Worm (Caenorhabditis elegans) whole organism, L4 larva: ENCODE measurements around the gene inx-2.

Source experiments
- D1046.2 ChIP-seq: fragments of 200-800 bp; sonication (Bioruptor generic); IDR thresholded peaks from 2 replicates; pipeline ENCODE4 v1.3.6; 2022; ENCODE audit warnings: missing genetic modification characterization, missing compliant biosample characterization
- F37D6.2 ChIP-seq: sonication (generic microtip); optimal IDR thresholded peaks from 2 replicates; lab custom pipeline; 2016; ENCODE audit warnings: mild to moderate bottlenecking, missing genetic modification characterization, missing compliant biosample characterization
- Y75B8A.6 ChIP-seq: fragments of 200-800 bp; sonication (Bioruptor generic); IDR thresholded peaks from 2 replicates; pipeline ENCODE4 v1.3.6; 2022; ENCODE audit warnings: missing genetic modification reagents, missing genetic modification characterization, missing compliant biosample characterization
- aha-1 ChIP-seq: fragments of 150-350 bp; peaks from one replicate; lab custom pipeline; 2014; ENCODE audit warnings: missing biosample characterization, missing genetic modification characterization
- ctbp-1 ChIP-seq: fragments of 200-800 bp; sonication (Bioruptor generic); IDR thresholded peaks from 2 replicates; pipeline ENCODE4 v1.3.6; 2022; ENCODE audit warnings: missing genetic modification reagents, missing genetic modification characterization, missing compliant biosample characterization
- daf-16 ChIP-seq, 3 experiments: sonication (generic microtip); optimal IDR thresholded peaks; 2 replicates each; lab custom pipeline; 2016 to 2017; ENCODE audit warnings: missing genetic modification characterization in 3 of 3, missing genetic modification reagents in 3 of 3, mild to moderate bottlenecking in 2 of 3, missing compliant biosample characterization in 2 of 3, missing biosample characterization in 1 of 3, moderate library complexity in 1 of 3
- dpl-1 ChIP-seq: fragments of 150-350 bp; optimal IDR thresholded peaks from 2 replicates; lab custom pipeline; 2014; ENCODE audit warnings: missing biosample characterization, missing genetic modification reagents, missing genetic modification characterization
- egl-27 ChIP-seq: sonication (generic microtip); optimal IDR thresholded peaks from 3 replicates; lab custom pipeline; 2017; ENCODE audit warnings: missing biosample characterization, missing genetic modification reagents, missing genetic modification characterization
- fkh-10 ChIP-seq: fragments of 150-350 bp; optimal IDR thresholded peaks from 2 replicates; lab custom pipeline; 2014; ENCODE audit warnings: missing biosample characterization, missing genetic modification reagents, missing genetic modification characterization
- gei-8 ChIP-seq: fragments of 200-800 bp; sonication (Bioruptor generic); optimal IDR thresholded peaks from 2 replicates; lab custom pipeline; 2018; ENCODE audit warnings: mild to moderate bottlenecking, missing genetic modification characterization, missing compliant biosample characterization
- hif-1 ChIP-seq, 2 experiments: sonication (generic microtip); optimal IDR thresholded peaks; 2 replicates each; lab custom pipeline; 2016 to 2017; ENCODE audit warnings: missing compliant biosample characterization in 2 of 2, missing genetic modification characterization in 2 of 2, missing genetic modification reagents in 2 of 2, missing genotype in 2 of 2, mild to moderate bottlenecking in 1 of 2
- hlh-11 ChIP-seq: fragments of 200-800 bp; sonication (Bioruptor generic); optimal IDR thresholded peaks from 2 replicates; lab custom pipeline; 2018; ENCODE audit warnings: mild to moderate bottlenecking, missing genetic modification characterization, missing compliant biosample characterization
- hlh-30 ChIP-seq: sonication (generic microtip); optimal IDR thresholded peaks from 2 replicates; lab custom pipeline; 2017; ENCODE audit warnings: antibody characterized with exemption, mild to moderate bottlenecking, missing genetic modification characterization, missing compliant biosample characterization; ENCODE audit not compliant: insufficient read depth
- hmg-1.1 ChIP-seq: fragments of 200-800 bp; sonication (Bioruptor generic); IDR thresholded peaks from 2 replicates; pipeline ENCODE4 v1.3.6; 2022; ENCODE audit warnings: missing genetic modification reagents, missing genetic modification characterization, missing compliant biosample characterization
- lim-7 ChIP-seq: fragments of 200-800 bp; sonication (Bioruptor generic); IDR thresholded peaks from 2 replicates; pipeline ENCODE4 v1.3.6; 2022; ENCODE audit warnings: missing genetic modification characterization, missing compliant biosample characterization
- lin-13 ChIP-seq: fragments of 150-350 bp; optimal IDR thresholded peaks from 2 replicates; lab custom pipeline; 2014; ENCODE audit warnings: missing biosample characterization, missing genetic modification reagents, missing genetic modification characterization
- lin-38 ChIP-seq: fragments of 200-800 bp; sonication (Bioruptor generic); IDR thresholded peaks from 2 replicates; pipeline ENCODE4 v1.3.6; 2022; ENCODE audit warnings: missing genetic modification reagents, missing genetic modification characterization, missing compliant biosample characterization
- lsy-2 ChIP-seq, 2 experiments: fragments of 150-350 bp in 1 of 2; sonication (generic microtip) in 1 of 2; optimal IDR thresholded peaks; 2 replicates each; lab custom pipeline; 2014 to 2017; ENCODE audit warnings: missing biosample characterization in 2 of 2, missing genetic modification characterization in 2 of 2
- madf-9 ChIP-seq: fragments of 200-800 bp; sonication (Bioruptor generic); conservative IDR thresholded peaks from 2 replicates; pipeline ENCODE4 v1.3.6; 2022; ENCODE audit warnings: missing genetic modification reagents, missing genetic modification characterization, missing compliant biosample characterization
- mdl-1 ChIP-seq, 2 experiments: fragments of 150-350 bp in 1 of 2; sonication (generic microtip) in 1 of 2; optimal IDR thresholded peaks; 2 replicates each; lab custom pipeline; 2014 to 2017; ENCODE audit warnings: missing biosample characterization in 2 of 2, missing genetic modification characterization in 2 of 2
- mep-1 ChIP-seq: fragments of 150-350 bp; sonication (generic microtip); optimal IDR thresholded peaks from 3 replicates; lab custom pipeline; 2014; ENCODE audit warnings: missing biosample characterization, missing genetic modification characterization
- mes-2 ChIP-seq: sonication (generic microtip); optimal IDR thresholded peaks from 2 replicates; lab custom pipeline; 2016; ENCODE audit warnings: missing genotype, mild to moderate bottlenecking, missing genetic modification characterization, missing compliant biosample characterization; ENCODE audit not compliant: poor library complexity, severe bottlenecking
- mxl-3 ChIP-seq: fragments of 200-800 bp; sonication (Bioruptor generic); optimal IDR thresholded peaks from 2 replicates; lab custom pipeline; 2018; ENCODE audit warnings: mild to moderate bottlenecking, missing genetic modification characterization, missing compliant biosample characterization
- nhr-11 ChIP-seq: fragments of 150-350 bp; optimal IDR thresholded peaks from 2 replicates; lab custom pipeline; 2014; ENCODE audit warnings: missing biosample characterization, missing genetic modification characterization
- nhr-111 ChIP-seq: fragments of 200-800 bp; sonication (Bioruptor generic); optimal IDR thresholded peaks from 2 replicates; lab custom pipeline; 2018; ENCODE audit warnings: mild to moderate bottlenecking, missing genetic modification characterization, missing compliant biosample characterization
- nhr-25 ChIP-seq: sonication (generic microtip); optimal IDR thresholded peaks from 2 replicates; lab custom pipeline; 2017; ENCODE audit warnings: missing genetic modification characterization, mild to moderate bottlenecking, missing compliant biosample characterization, antibody characterized with exemption, moderate library complexity, borderline replicate concordance; ENCODE audit not compliant: insufficient read depth
- nhr-28 ChIP-seq: fragments of 150-350 bp; optimal IDR thresholded peaks from 2 replicates; lab custom pipeline; 2014; ENCODE audit warnings: missing biosample characterization, missing genetic modification characterization
- nhr-6 ChIP-seq: fragments of 150-350 bp; optimal IDR thresholded peaks from 2 replicates; lab custom pipeline; 2014; ENCODE audit warnings: missing biosample characterization, missing genetic modification characterization
- nhr-77 ChIP-seq: fragments of 150-350 bp; optimal IDR thresholded peaks from 2 replicates; lab custom pipeline; 2014; ENCODE audit warnings: missing biosample characterization, missing genetic modification characterization
- pqm-1 ChIP-seq: sonication (generic microtip); optimal IDR thresholded peaks from 2 replicates; lab custom pipeline; 2017; ENCODE audit warnings: missing biosample characterization, missing genetic modification characterization
- rbr-2 ChIP-seq: sonication (generic microtip); optimal IDR thresholded peaks from 2 replicates; lab custom pipeline; 2016; ENCODE audit warnings: missing genotype, missing genetic modification characterization, missing compliant biosample characterization
- saeg-2 ChIP-seq: fragments of 200-800 bp; sonication (Bioruptor generic); IDR thresholded peaks from 2 replicates; pipeline ENCODE4 v1.3.6; 2022; ENCODE audit warnings: missing genetic modification reagents, missing genetic modification characterization, missing compliant biosample characterization
- sdz-12 ChIP-seq: fragments of 200-800 bp; sonication (Bioruptor generic); optimal IDR thresholded peaks from 2 replicates; lab custom pipeline; 2018; ENCODE audit warnings: mild to moderate bottlenecking, missing genetic modification characterization, missing compliant biosample characterization
- set-16 ChIP-seq: fragments of 200-800 bp; sonication (Bioruptor generic); IDR thresholded peaks from 2 replicates; pipeline ENCODE4 v1.3.6; 2022; ENCODE audit warnings: missing genetic modification reagents, missing genetic modification characterization, missing compliant biosample characterization
- spr-1 ChIP-seq: sonication (generic microtip); optimal IDR thresholded peaks from 2 replicates; lab custom pipeline; 2016; ENCODE audit warnings: mild to moderate bottlenecking, missing genetic modification characterization, missing compliant biosample characterization
- tag-97 ChIP-seq: fragments of 200-800 bp; sonication (Bioruptor generic); IDR thresholded peaks from 2 replicates; pipeline ENCODE4 v1.3.6; 2022; ENCODE audit warnings: missing genetic modification characterization, missing compliant biosample characterization
- vab-7 ChIP-seq: fragments of 200-800 bp; sonication (Bioruptor generic); IDR thresholded peaks from 2 replicates; pipeline ENCODE4 v1.3.6; 2022; ENCODE audit warnings: missing genetic modification reagents, missing genetic modification characterization, missing compliant biosample characterization
- zfp-3 ChIP-seq: fragments of 200-800 bp; sonication (Bioruptor generic); conservative IDR thresholded peaks from 2 replicates; pipeline ENCODE4 v1.3.6; 2022; ENCODE audit warnings: missing genetic modification reagents, missing genetic modification characterization, missing compliant biosample characterization
- zip-2 ChIP-seq: fragments of 150-350 bp; optimal IDR thresholded peaks from 2 replicates; lab custom pipeline; 2014; ENCODE audit warnings: missing biosample characterization, missing genetic modification characterization

Gene inx-2

ce11 chrX:11262319-11263074, 34.0 kb downstream of the inx-2 start, which contains the start of gene C03A3.2:
TSS of gene C03A3.2 (plus strand) at chrX:11262848.
- TF ChIP-seq nhr-111 = no peak
- no peak for TF ChIP-seq sdz-12
- TF ChIP-seq zip-2 = no peak
- TF ChIP-seq pqm-1 (tag; lab: Kevin White, UChicago) = peak; percentile 72
- peak in 1 of 2 experiments; percentile 82 for TF ChIP-seq mdl-1 (tag; optimal IDR thresholded peaks at IDR 0.05; lab: Kevin White, UChicago)
- TF ChIP-seq nhr-6 = peak; percentile 64
- TF ChIP-seq lin-38 (GFP tag; lab: Robert Waterston, UW) = peak; percentile 87
- no peak for TF ChIP-seq gei-8 (GFP tag; lab: Kevin White, UChicago)
- TF ChIP-seq tag-97 = no peak
- peak; percentile 89 for TF ChIP-seq hlh-11 (tag; lab: Kevin White, UChicago)
- TF ChIP-seq mes-2 (tag; lab: Kevin White, UChicago) = peak; percentile 66
- no peak for TF ChIP-seq zfp-3 (GFP tag; lab: Robert Waterston, UW)
- TF ChIP-seq spr-1 = peak; percentile 29
- TF ChIP-seq lsy-2 (tag; optimal IDR thresholded peaks at IDR 0.05; lab: Kevin White, UChicago) = peak; percentile 38 to 75
- 0 out of 2 replicates have a peak, but pooled peaks have one; percentile 26 for TF ChIP-seq vab-7 (GFP tag; lab: Robert Waterston, UW)
- peak; percentile 83 for TF ChIP-seq rbr-2
- no peak for TF ChIP-seq ctbp-1 (GFP tag; lab: Robert Waterston, UW)
- TF ChIP-seq F37D6.2 (tag; lab: Kevin White, UChicago) = peak; percentile 20
- TF ChIP-seq fkh-10 (GFP tag; lab: Kevin White, UChicago) = peak; percentile 70
- TF ChIP-seq lim-7 = no peak
- TF ChIP-seq daf-16 (GFP tag; optimal IDR thresholded peaks at IDR 0.05; lab: Kevin White, UChicago) = peak in 1 of 2 experiments; percentile 62
- TF ChIP-seq daf-16 (tag; optimal IDR thresholded peaks at IDR 0.05; lab: Kevin White, UChicago) = peak; percentile 44
- TF ChIP-seq nhr-28 (tag; lab: Kevin White, UChicago) = peak; percentile 21
- peak; percentile 58 for TF ChIP-seq hlh-30 (tag; lab: Kevin White, UChicago)
- peak; percentile 70 for TF ChIP-seq dpl-1 (GFP tag; lab: Kevin White, UChicago)
- peak; percentile 83 for TF ChIP-seq mep-1 (tag; lab: Kevin White, UChicago)
- peak; percentile 47 for TF ChIP-seq lin-13 (GFP tag; lab: Kevin White, UChicago)
- peak; percentile 55 for TF ChIP-seq nhr-11 (tag; lab: Kevin White, UChicago)
- TF ChIP-seq nhr-77 = peak; percentile 5
- peak; percentile 58 for TF ChIP-seq aha-1
- no peak for TF ChIP-seq egl-27 (tag; lab: Kevin White, UChicago)
- peak in 1 of 2 experiments; percentile 28 for TF ChIP-seq hif-1 (tag; optimal IDR thresholded peaks at IDR 0.05; lab: Kevin White, UChicago)
- peak; percentile 82 for TF ChIP-seq mxl-3 (GFP tag; lab: Kevin White, UChicago)
- peak; percentile 40 for TF ChIP-seq nhr-25
- TF ChIP-seq hmg-1.1 (GFP tag; lab: Robert Waterston, UW) = peak; percentile 70; the same call in 1 of the 2 replicates
- 0 out of 2 replicates have a peak, but pooled peaks have one; percentile 6 for TF ChIP-seq madf-9

DNA sequence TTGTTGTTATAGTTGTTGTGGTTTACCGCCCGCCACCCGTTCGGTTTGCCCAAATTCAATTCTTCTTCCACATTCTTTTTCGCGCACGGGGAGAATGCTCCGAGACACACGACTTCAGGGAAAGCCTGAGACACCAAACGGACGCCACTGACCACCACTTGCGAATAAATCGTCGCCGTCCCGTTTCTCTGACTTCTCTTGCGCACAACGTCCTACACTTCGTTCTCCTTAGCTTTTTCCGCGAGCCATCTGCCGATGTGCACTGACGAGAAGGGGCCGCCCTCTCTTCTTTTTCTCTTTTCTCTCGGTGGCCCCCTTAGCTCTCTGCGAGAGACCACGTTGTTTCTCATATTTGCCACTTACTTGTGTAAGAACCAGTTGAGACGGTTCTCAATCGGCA, 39.5 kb downstream of the inx-2 start, which contains the start of gene C03A3.1:
TSS of gene C03A3.1 (plus strand) at position 291 of the 400 bp plus-strand sequence.
- TF ChIP-seq rbr-2 (peak; percentile 48), hmg-1.1 (GFP tag; lab: Robert Waterston, UW) (peak; percentile 51; the same call in 1 of the 2 replicates), set-16 (GFP tag; lab: Robert Waterston, UW) (peak; percentile 50), lsy-2 (tag; optimal IDR thresholded peaks at IDR 0.05; lab: Kevin White, UChicago) (peak in 1 of 2 experiments; percentile 16), D1046.2 (GFP tag; lab: Robert Waterston, UW) (no peak), hlh-30 (tag; lab: Kevin White, UChicago) (peak; percentile 17), Y75B8A.6 (no peak), saeg-2 (GFP tag; lab: Robert Waterston, UW) (0 out of 2 replicates have a peak, but pooled peaks have one; percentile 9)
